Worm (Caenorhabditis elegans): ENCODE results near the gene F46F2.5.

F46F2.5 gene

ce11 chrX:15279301-15279700 is 16.8 kb downstream of the F46F2.5 start (continued):
- no peak for TF ChIP-seq ceh-100 (GFP tag; IDR thresholded peaks at IDR 0.05)
- no peak for TF ChIP-seq hlh-26 (GFP tag; conservative IDR thresholded peaks at IDR 0.05)
- no peak for TF ChIP-seq ztf-26 (tag; optimal IDR thresholded peaks at IDR 0.05)
- no peak for TF ChIP-seq ztf-3 (GFP tag; optimal IDR thresholded peaks at IDR 0.05)
- TF ChIP-seq Y79H2A.3 (GFP tag; conservative IDR thresholded peaks at IDR 0.05) = no peak
- TF ChIP-seq Y67H2A.10 (GFP tag; conservative IDR thresholded peaks at IDR 0.05) = no peak
- TF ChIP-seq F39B2.1 (GFP tag; IDR thresholded peaks at IDR 0.05) = no peak
- TF ChIP-seq aptf-2 (GFP tag; conservative IDR thresholded peaks at IDR 0.05) = no peak
- no peak for TF ChIP-seq let-526 (GFP tag; IDR thresholded peaks at IDR 0.05)
- no peak for TF ChIP-seq F23B12.7 (tag; optimal IDR thresholded peaks at IDR 0.05; ENCODE audit: insufficient read depth)
- TF ChIP-seq athp-1 (tag; optimal IDR thresholded peaks at IDR 0.05) = no peak
- no peak for TF ChIP-seq ztf-22 (GFP tag; optimal IDR thresholded peaks at IDR 0.05)
- TF ChIP-seq hmg-1.2 (GFP tag; IDR thresholded peaks at IDR 0.05) = peak; percentile 32
- no peak for TF ChIP-seq sptf-2 (GFP tag; optimal IDR thresholded peaks at IDR 0.05)
- no peak for TF ChIP-seq D2030.7 (GFP tag; IDR thresholded peaks at IDR 0.05)
- peak; percentile 43 for TF ChIP-seq ceh-27 (GFP tag; optimal IDR thresholded peaks at IDR 0.05)
- no peak for TF ChIP-seq attf-6 (GFP tag; IDR thresholded peaks at IDR 0.05)
- no peak for TF ChIP-seq madf-3 (GFP tag; IDR thresholded peaks at IDR 0.05)
- 0 out of 2 replicates have a peak, but pooled peaks have one; percentile 41 for TF ChIP-seq lin-26 (GFP tag; IDR thresholded peaks at IDR 0.05)
- TF ChIP-seq him-1 (tag; optimal IDR thresholded peaks at IDR 0.05) = no peak
- no peak for TF ChIP-seq lag-1 (GFP tag; IDR thresholded peaks at IDR 0.05)
- TF ChIP-seq chd-7 (tag; optimal IDR thresholded peaks at IDR 0.05) = no peak
- no peak for TF ChIP-seq snpc-1.1 (tag; optimal IDR thresholded peaks at IDR 0.05; ENCODE audit: insufficient read depth)
- no peak for TF ChIP-seq cebp-2 (GFP tag; IDR thresholded peaks at IDR 0.05)
- no peak for TF ChIP-seq B0019.2 (GFP tag; conservative IDR thresholded peaks at IDR 0.05)
- TF ChIP-seq lin-40 (tag; optimal IDR thresholded peaks at IDR 0.05) = no peak
- no peak for TF ChIP-seq attf-3 (GFP tag; conservative IDR thresholded peaks at IDR 0.05)
- TF ChIP-seq F22D6.2 (tag; optimal IDR thresholded peaks at IDR 0.05) = no peak
- no peak for TF ChIP-seq nhr-179 (tag; optimal IDR thresholded peaks at IDR 0.05)
- no peak for TF ChIP-seq efl-1 (GFP tag; optimal IDR thresholded peaks at IDR 0.05)
- no peak for TF ChIP-seq F10E7.11 (tag; optimal IDR thresholded peaks at IDR 0.05)
- no peak for TF ChIP-seq sdz-38 (tag; optimal IDR thresholded peaks at IDR 0.05)
- no peak for TF ChIP-seq ztf-6 (GFP tag; IDR thresholded peaks at IDR 0.05)
- TF ChIP-seq tbx-9 (tag; optimal IDR thresholded peaks at IDR 0.05; ENCODE audit: borderline replicate concordance) = no peak
- no peak for TF ChIP-seq F52B5.7 (tag; optimal IDR thresholded peaks at IDR 0.05)
- TF ChIP-seq bed-2 (GFP tag; IDR thresholded peaks at IDR 0.05) = no peak
- no peak for TF ChIP-seq nfya-2 (GFP tag; IDR thresholded peaks at IDR 0.05)
- TF ChIP-seq Y53F4B.3 (GFP tag; IDR thresholded peaks at IDR 0.05) = no peak
- no peak for TF ChIP-seq ekl-4 (GFP tag; IDR thresholded peaks at IDR 0.05)
- TF ChIP-seq unc-130 (GFP tag; optimal IDR thresholded peaks at IDR 0.05) = no peak
- TF ChIP-seq rcor-1 (GFP tag; IDR thresholded peaks at IDR 0.05) = no peak
- TF ChIP-seq F37B4.10 (GFP tag; IDR thresholded peaks at IDR 0.05) = no peak
- TF ChIP-seq F57C9.4 (tag; optimal IDR thresholded peaks at IDR 0.05) = no peak
- TF ChIP-seq hmg-20 (GFP tag; IDR thresholded peaks at IDR 0.05) = no peak
- no peak for TF ChIP-seq fkh-3 (tag; optimal IDR thresholded peaks at IDR 0.05)
- TF ChIP-seq zim-3 (tag; optimal IDR thresholded peaks at IDR 0.05) = no peak
- TF ChIP-seq akir-1 (GFP tag; optimal IDR thresholded peaks at IDR 0.05) = no peak
- no peak for TF ChIP-seq ztf-28 (GFP tag; IDR thresholded peaks at IDR 0.05)
- TF ChIP-seq somi-1 (GFP tag; optimal IDR thresholded peaks at IDR 0.05) = no peak
- no peak for TF ChIP-seq snpc-3.4 (tag; optimal IDR thresholded peaks at IDR 0.05)

All from whole organism, young adult.